Fruit fly (Drosophila melanogaster): ENCODE data around the gene jp.

dm6 chr2L:9550880-9551279, 15.7 kb downstream of the jp start:
- TF ChIP-seq Gug (GFP tag; IDR thresholded peaks at IDR 0.05) (no peak), Sox14 (GFP tag; optimal IDR thresholded peaks at IDR 0.05) (no peak), Sox102F (GFP tag; optimal IDR thresholded peaks at IDR 0.05) (no peak), fd85E (GFP tag; optimal IDR thresholded peaks at IDR 0.05) (no peak), CG6792 (GFP tag; optimal IDR thresholded peaks at IDR 0.05) (no peak), CG9139 (GFP tag; optimal IDR thresholded peaks at IDR 0.05) (no peak), CG16779 (tag; optimal IDR thresholded peaks at IDR 0.05) (no peak), Smox (GFP tag; optimal IDR thresholded peaks at IDR 0.05) (no peak), Ets96B (tag; optimal IDR thresholded peaks at IDR 0.05) (no peak), cyc (GFP tag; optimal IDR thresholded peaks at IDR 0.05) (no peak), CG11902 (GFP tag; optimal IDR thresholded peaks at IDR 0.05) (no peak), CG6854 (GFP tag; optimal IDR thresholded peaks at IDR 0.05) (no peak), Blimp-1 (GFP tag; optimal IDR thresholded peaks at IDR 0.05) (no peak), Hr4 (GFP tag; optimal IDR thresholded peaks at IDR 0.05) (no peak)

All from whole organism, prepupa.